Fruit fly (Drosophila melanogaster) whole organism, wandering third instar larva: ENCODE measurements around the gene CG7655.

ENCODE experiments used
- Abd-B ChIP-seq: fragments of >200 bp; optimal IDR thresholded peaks from 2 replicates; lab custom pipeline; 2017; ENCODE audit warnings: missing biosample characterization, missing genetic modification characterization
- CG32264 ChIP-seq: fragments of 200-800 bp; sonication (Bioruptor generic); optimal IDR thresholded peaks from 2 replicates; lab custom pipeline; 2016; ENCODE audit warnings: missing biosample characterization, missing genetic modification characterization
- CG9705 ChIP-seq: fragments of 200-800 bp; sonication (Bioruptor generic); optimal IDR thresholded peaks from 2 replicates; lab custom pipeline; 2018; ENCODE audit warnings: missing biosample characterization, mild to moderate bottlenecking, missing genetic modification characterization
- CrebA ChIP-seq: fragments of 200-800 bp; sonication (Bioruptor generic); optimal IDR thresholded peaks from 2 replicates; lab custom pipeline; 2016; ENCODE audit warnings: missing biosample characterization, mild to moderate bottlenecking, missing genetic modification characterization, borderline replicate concordance
- Dfd ChIP-seq: fragments of >200 bp; optimal IDR thresholded peaks from 2 replicates; lab custom pipeline; 2017; ENCODE audit warnings: missing biosample characterization, missing genetic modification characterization
- Dif ChIP-seq: fragments of 200-275, 200-300 bp; sonication (Bioruptor generic); optimal IDR thresholded peaks from 2 replicates; lab custom pipeline; 2018; ENCODE audit warnings: missing biosample characterization, missing genetic modification characterization; ENCODE audit not compliant: partially characterized antibody
- GATAd ChIP-seq: sonication (Bioruptor generic); optimal IDR thresholded peaks from 2 replicates; lab custom pipeline; 2016; ENCODE audit warnings: missing biosample characterization, missing genetic modification characterization
- HLH106 ChIP-seq: fragments of 200-800 bp; optimal IDR thresholded peaks from 3 replicates; lab custom pipeline; 2019; ENCODE audit warnings: missing biosample characterization, mild to moderate bottlenecking, missing genetic modification characterization, moderate library complexity
- Hnf4 ChIP-seq: fragments of 200-800 bp; sonication (Bioruptor generic); optimal IDR thresholded peaks from 2 replicates; lab custom pipeline; 2016; ENCODE audit warnings: missing biosample characterization, mild to moderate bottlenecking, missing genetic modification characterization
- Hr78 ChIP-seq: fragments of >200 bp; optimal IDR thresholded peaks from 2 replicates; lab custom pipeline; 2017; ENCODE audit warnings: missing biosample characterization, missing genetic modification characterization
- Hr83 ChIP-seq: fragments of 200-300 bp; sonication (Bioruptor generic); optimal IDR thresholded peaks from 2 replicates; lab custom pipeline; 2016; ENCODE audit warnings: missing biosample characterization, mild to moderate bottlenecking, missing genetic modification characterization, moderate library complexity; ENCODE audit not compliant: poor library complexity, severe bottlenecking
- Jra ChIP-seq: sonication (Bioruptor generic); optimal IDR thresholded peaks from 2 replicates; lab custom pipeline; 2016; ENCODE audit warnings: missing biosample characterization, missing genetic modification characterization
- Mio ChIP-seq: sonication (Bioruptor generic); optimal IDR thresholded peaks from 2 replicates; lab custom pipeline; 2016; ENCODE audit warnings: missing biosample characterization, missing genetic modification characterization
- Myc ChIP-seq: fragments of >200 bp; optimal IDR thresholded peaks from 2 replicates; lab custom pipeline; 2017
- N ChIP-seq: fragments of >200 bp; optimal IDR thresholded peaks from 2 replicates; lab custom pipeline; 2018; ENCODE audit warnings: missing biosample characterization, missing external identifiers, missing genetic modification characterization
- OdsH ChIP-seq: fragments of 200-800 bp; sonication (Bioruptor generic); optimal IDR thresholded peaks from 2 replicates; lab custom pipeline; 2016; ENCODE audit warnings: missing biosample characterization, mild to moderate bottlenecking, missing genetic modification characterization
- Rel ChIP-seq, 2 experiments: fragments of 200-800 bp; sonication (Bioruptor generic) in 1 of 2; optimal IDR thresholded peaks; 2 replicates in 1 of 2; 3 replicates in 1 of 2; lab custom pipeline; 2016 to 2019; ENCODE audit warnings: mild to moderate bottlenecking in 2 of 2, missing biosample characterization in 2 of 2, missing genetic modification characterization in 2 of 2, moderate library complexity in 1 of 2
- Sp1 ChIP-seq: fragments of 200-800 bp; sonication (Bioruptor generic); optimal IDR thresholded peaks from 3 replicates; lab custom pipeline; 2019; ENCODE audit warnings: missing biosample characterization, mild to moderate bottlenecking, missing genetic modification characterization, moderate library complexity
- Vsx2 ChIP-seq: fragments of 200-300, 225-300 bp; sonication (Bioruptor generic); optimal IDR thresholded peaks from 2 replicates; lab custom pipeline; 2018; ENCODE audit warnings: missing biosample characterization, missing genetic modification characterization; ENCODE audit not compliant: partially characterized antibody
- br ChIP-seq: fragments of 200-800 bp; sonication (Bioruptor generic); optimal IDR thresholded peaks from 2 replicates; lab custom pipeline; 2016; ENCODE audit warnings: missing biosample characterization, missing genetic modification characterization
- brk ChIP-seq: fragments of 200-800 bp; sonication (Bioruptor generic); optimal IDR thresholded peaks from 2 replicates; lab custom pipeline; 2016; ENCODE audit warnings: missing biosample characterization, mild to moderate bottlenecking, missing genetic modification characterization
- dl ChIP-seq, 2 experiments: fragments of 175-275, 200-275 bp in 1 of 2; fragments of 200-275 bp in 1 of 2; sonication (Bioruptor generic); optimal IDR thresholded peaks; lab custom pipeline; 2018; ENCODE audit warnings: mild to moderate bottlenecking in 2 of 2, missing biosample characterization in 2 of 2, missing genetic modification characterization in 2 of 2, moderate library complexity in 2 of 2; ENCODE audit not compliant: partially characterized antibody in 2 of 2, insufficient read depth in 1 of 2
- dmrt93B ChIP-seq: fragments of 200-800 bp; sonication (Bioruptor generic); optimal IDR thresholded peaks from 2 replicates; lab custom pipeline; 2018; ENCODE audit warnings: missing biosample characterization, mild to moderate bottlenecking, missing genetic modification characterization
- dsf ChIP-seq: sonication (Bioruptor generic); optimal IDR thresholded peaks from 2 replicates; lab custom pipeline; 2016; ENCODE audit warnings: missing biosample characterization, missing genetic modification characterization, borderline replicate concordance
- ey ChIP-seq: fragments of 200-800 bp; sonication (Bioruptor generic); optimal IDR thresholded peaks from 2 replicates; lab custom pipeline; 2016; ENCODE audit warnings: missing biosample characterization, missing genetic modification characterization
- foxo ChIP-seq, 2 experiments: fragments of 200-800 bp; sonication (Bioruptor generic); optimal IDR thresholded peaks; 2 replicates in 1 of 2; 3 replicates in 1 of 2; lab custom pipeline; 2016 to 2017; ENCODE audit warnings: missing biosample characterization in 2 of 2, missing genetic modification characterization in 2 of 2
- fru ChIP-seq: fragments of 200-800 bp; sonication (Bioruptor generic); optimal IDR thresholded peaks from 3 replicates; lab custom pipeline; 2016; ENCODE audit warnings: missing biosample characterization, mild to moderate bottlenecking, missing genetic modification characterization
- h ChIP-seq: fragments of 200-800 bp; sonication (Bioruptor generic); optimal IDR thresholded peaks from 3 replicates; lab custom pipeline; 2016; ENCODE audit warnings: missing biosample characterization, mild to moderate bottlenecking, missing genetic modification characterization
- jim ChIP-seq: fragments of 175-275, 200-325 bp; sonication (Bioruptor generic); optimal IDR thresholded peaks from 2 replicates; lab custom pipeline; 2016; ENCODE audit warnings: missing biosample characterization, mild to moderate bottlenecking, missing genetic modification characterization
- lola ChIP-seq: fragments of >200 bp; optimal IDR thresholded peaks from 2 replicates; lab custom pipeline; 2017; ENCODE audit warnings: missing biosample characterization, missing genetic modification characterization
- pan ChIP-seq: fragments of >200 bp; optimal IDR thresholded peaks from 2 replicates; lab custom pipeline; 2017
- psq ChIP-seq: fragments of 200-800 bp; sonication (Bioruptor generic); optimal IDR thresholded peaks from 3 replicates; lab custom pipeline; 2017; ENCODE audit warnings: missing biosample characterization, mild to moderate bottlenecking, missing genetic modification characterization, moderate library complexity
- rgr ChIP-seq: fragments of 200-800 bp; sonication (Bioruptor generic); optimal IDR thresholded peaks from 3 replicates; lab custom pipeline; 2016; ENCODE audit warnings: missing biosample characterization, mild to moderate bottlenecking, missing genetic modification characterization
- sage ChIP-seq: fragments of 200-800 bp; sonication (Bioruptor generic); optimal IDR thresholded peaks from 2 replicates; lab custom pipeline; 2016; ENCODE audit warnings: missing biosample characterization, mild to moderate bottlenecking, missing genetic modification characterization
- sv ChIP-seq: fragments of 200-800 bp; sonication (Bioruptor generic); optimal IDR thresholded peaks from 3 replicates; lab custom pipeline; 2016; ENCODE audit warnings: missing biosample characterization, missing genetic modification characterization
- tai ChIP-seq: sonication (Bioruptor generic); optimal IDR thresholded peaks from 2 replicates; lab custom pipeline; 2016; ENCODE audit warnings: missing biosample characterization, missing genetic modification characterization
- usp ChIP-seq: fragments of >200 bp; optimal IDR thresholded peaks from 2 replicates; lab custom pipeline; 2017; ENCODE audit warnings: missing biosample characterization, missing genetic modification characterization
- woc ChIP-seq: sonication (Bioruptor generic); optimal IDR thresholded peaks from 2 replicates; lab custom pipeline; 2016; ENCODE audit warnings: missing biosample characterization, mild to moderate bottlenecking, missing genetic modification characterization

Gene CG7655

dm6 chr3R:17705140-17705539 is 22.7 kb downstream of the CG7655 start:
- TF ChIP-seq Vsx2 (GFP tag; lab: Kevin White, UChicago) (no peak), Rel (GFP tag; optimal IDR thresholded peaks at IDR 0.05; lab: Kevin White, UChicago) (no peak), Rel (tag; optimal IDR thresholded peaks at IDR 0.05; lab: Kevin White, UChicago) (peak; percentile 93)

dm6 chr3R:17705899-17706831 is 23.7 kb downstream of the CG7655 start:
- TF ChIP-seq h: peak; percentile 52
- TF ChIP-seq dmrt93B (GFP tag; lab: Kevin White, UChicago): no peak
- TF ChIP-seq dsf (GFP tag; lab: Kevin White, UChicago): no peak
- peak; percentile 13 for TF ChIP-seq fru (GFP tag; lab: Kevin White, UChicago)
- peak; percentile 13 for TF ChIP-seq tai (GFP tag; lab: Kevin White, UChicago)
- TF ChIP-seq CrebA: peak; percentile 90
- no peak for TF ChIP-seq GATAd
- no peak for TF ChIP-seq ey (GFP tag; lab: Kevin White, UChicago)
- TF ChIP-seq psq (GFP tag; lab: Kevin White, UChicago): peak; percentile 87
- TF ChIP-seq dl (GFP tag; optimal IDR thresholded peaks at IDR 0.05; lab: Kevin White, UChicago; ENCODE audit: insufficient read depth in 1 of 2, partially characterized antibody in 2 of 2): no peak
- TF ChIP-seq rgr: no peak
- no peak for TF ChIP-seq Dif (GFP tag; lab: Kevin White, UChicago)
- TF ChIP-seq brk (GFP tag; lab: Kevin White, UChicago): peak; percentile 25
- peak; percentile 37 for TF ChIP-seq OdsH (GFP tag; lab: Kevin White, UChicago)
- no peak for TF ChIP-seq pan (lab: Kevin White, UChicago)
- no peak for TF ChIP-seq lola (GFP tag; lab: Kevin White, UChicago)
- TF ChIP-seq jim (GFP tag; lab: Kevin White, UChicago): peak; percentile 22
- TF ChIP-seq Abd-B (GFP tag; lab: Kevin White, UChicago): no peak
- TF ChIP-seq Myc (lab: Kevin White, UChicago): no peak
- TF ChIP-seq foxo (GFP tag; optimal IDR thresholded peaks at IDR 0.05; lab: Kevin White, UChicago): peak in 1 of 2 experiments; percentile 17
- no peak for TF ChIP-seq Rel (GFP tag; optimal IDR thresholded peaks at IDR 0.05; lab: Kevin White, UChicago)
- TF ChIP-seq Rel (tag; optimal IDR thresholded peaks at IDR 0.05; lab: Kevin White, UChicago): peak; percentile 90
- no peak for TF ChIP-seq usp (GFP tag; lab: Kevin White, UChicago)
- no peak for TF ChIP-seq br
- no peak for TF ChIP-seq CG32264 (GFP tag; lab: Kevin White, UChicago)
- TF ChIP-seq Dfd (GFP tag; lab: Kevin White, UChicago): no peak
- TF ChIP-seq sage (GFP tag; lab: Kevin White, UChicago): no peak
- TF ChIP-seq Hr83 (GFP tag; lab: Kevin White, UChicago): no peak
- no peak for TF ChIP-seq Vsx2 (GFP tag; lab: Kevin White, UChicago)
- TF ChIP-seq CG9705: no peak
- no peak for TF ChIP-seq Hr78 (GFP tag; lab: Kevin White, UChicago)
- TF ChIP-seq Mio (GFP tag; lab: Kevin White, UChicago): no peak
- peak; percentile 25 for TF ChIP-seq Hnf4
- TF ChIP-seq Sp1: no peak
- no peak for TF ChIP-seq HLH106 (tag; lab: Kevin White, UChicago)
- no peak for TF ChIP-seq N (GFP tag; lab: Kevin White, UChicago)
- TF ChIP-seq Jra (GFP tag; lab: Kevin White, UChicago): no peak
- TF ChIP-seq sv (GFP tag; lab: Kevin White, UChicago): no peak
- TF ChIP-seq woc (GFP tag; lab: Kevin White, UChicago): peak; percentile 19
